Worm (Caenorhabditis elegans) whole organism, young adult: ENCODE data around the gene tin-10.

Experiments
- B0035.1 ChIP-seq: sonication (generic microtip); optimal IDR thresholded peaks from 2 replicates; lab custom pipeline; 2016; ENCODE audit warnings: missing genetic modification characterization, mild to moderate bottlenecking, missing compliant biosample characterization, missing genotype, missing genetic modification reagents
- B0336.3 ChIP-seq: fragments of 200-800 bp; sonication (Bioruptor generic); IDR thresholded peaks from 2 replicates; pipeline ENCODE4 v1.3.6; 2022; ENCODE audit warnings: missing genetic modification characterization, missing compliant biosample characterization
- D2030.7 ChIP-seq: fragments of 200-800 bp; sonication (Bioruptor generic); IDR thresholded peaks from 2 replicates; pipeline ENCODE4 v1.3.6; 2022; ENCODE audit warnings: missing genetic modification reagents, missing genetic modification characterization, missing compliant biosample characterization
- F10E7.11 ChIP-seq: sonication (generic microtip); optimal IDR thresholded peaks from 2 replicates; lab custom pipeline; 2017; ENCODE audit warnings: mild to moderate bottlenecking, missing genetic modification characterization, moderate library complexity, missing compliant biosample characterization
- F33H1.4 ChIP-seq: fragments of 200-800 bp; sonication (Bioruptor generic); IDR thresholded peaks from 2 replicates; pipeline ENCODE4 v1.3.6; 2022; ENCODE audit warnings: missing genetic modification reagents, missing genetic modification characterization, missing compliant biosample characterization
- F37B4.10 ChIP-seq: fragments of 200-800 bp; sonication (Bioruptor generic); IDR thresholded peaks from 2 replicates; pipeline ENCODE4 v1.3.6; 2022; ENCODE audit warnings: missing genetic modification characterization, missing compliant biosample characterization
- F52B5.7 ChIP-seq: sonication (generic microtip); optimal IDR thresholded peaks from 2 replicates; lab custom pipeline; 2016; ENCODE audit warnings: mild to moderate bottlenecking, missing genetic modification characterization, missing compliant biosample characterization
- F57A8.1 ChIP-seq: fragments of 200-800 bp; sonication (Bioruptor generic); optimal IDR thresholded peaks from 2 replicates; lab custom pipeline; 2018; ENCODE audit warnings: mild to moderate bottlenecking, missing genetic modification characterization, moderate library complexity, missing compliant biosample characterization
- K12H6.12 ChIP-seq: fragments of 200-800 bp; sonication (Bioruptor generic); optimal IDR thresholded peaks from 2 replicates; lab custom pipeline; 2018; ENCODE audit warnings: mild to moderate bottlenecking, missing genetic modification characterization, missing compliant biosample characterization
- T26A5.8 ChIP-seq: sonication (generic microtip); optimal IDR thresholded peaks from 2 replicates; lab custom pipeline; 2016; ENCODE audit warnings: missing genetic modification characterization, missing compliant biosample characterization
- Y53F4B.3 ChIP-seq: fragments of 200-800 bp; sonication (Bioruptor generic); IDR thresholded peaks from 2 replicates; pipeline ENCODE4 v1.3.6; 2022; ENCODE audit warnings: missing genetic modification reagents, missing genetic modification characterization, missing compliant biosample characterization
- Y95B8A.8 ChIP-seq: fragments of 200-800 bp; sonication (Bioruptor generic); IDR thresholded peaks from 2 replicates; pipeline ENCODE4 v1.3.6; 2022; ENCODE audit warnings: missing genetic modification reagents, missing genetic modification characterization, missing compliant biosample characterization
- akir-1 ChIP-seq: fragments of 200-800 bp; sonication (Bioruptor generic); optimal IDR thresholded peaks from 2 replicates; lab custom pipeline; 2018; ENCODE audit warnings: mild to moderate bottlenecking, missing genetic modification characterization, moderate library complexity, missing compliant biosample characterization
- aptf-3 ChIP-seq: fragments of 200-800 bp; sonication (Bioruptor generic); IDR thresholded peaks from 2 replicates; pipeline ENCODE4 v1.3.6; 2022; ENCODE audit warnings: missing genetic modification characterization, missing compliant biosample characterization
- atf-7 ChIP-seq: sonication (generic microtip); optimal IDR thresholded peaks from 2 replicates; lab custom pipeline; 2017; ENCODE audit warnings: mild to moderate bottlenecking, missing genetic modification characterization, missing compliant biosample characterization
- athp-1 ChIP-seq: sonication (generic microtip); optimal IDR thresholded peaks from 2 replicates; lab custom pipeline; 2017; ENCODE audit warnings: mild to moderate bottlenecking, missing genetic modification characterization, missing compliant biosample characterization
- attf-5 ChIP-seq: fragments of 200-800 bp; sonication (Bioruptor generic); optimal IDR thresholded peaks from 2 replicates; lab custom pipeline; 2018; ENCODE audit warnings: mild to moderate bottlenecking, missing genetic modification characterization, missing compliant biosample characterization
- bed-2 ChIP-seq: fragments of 200-800 bp; sonication (Bioruptor generic); IDR thresholded peaks from 2 replicates; pipeline ENCODE4 v1.3.6; 2022; ENCODE audit warnings: missing genetic modification reagents, missing genetic modification characterization, missing compliant biosample characterization
- ceh-58 ChIP-seq: fragments of 200-800 bp; sonication (Bioruptor generic); IDR thresholded peaks from 2 replicates; pipeline ENCODE4 v1.3.6; 2022; ENCODE audit warnings: missing genetic modification characterization, missing compliant biosample characterization
- ceh-79 ChIP-seq: sonication (generic microtip); optimal IDR thresholded peaks from 2 replicates; lab custom pipeline; 2017; ENCODE audit warnings: mild to moderate bottlenecking, missing genetic modification characterization, missing compliant biosample characterization
- chd-7 ChIP-seq: sonication (generic microtip); optimal IDR thresholded peaks from 2 replicates; lab custom pipeline; 2016; ENCODE audit warnings: mild to moderate bottlenecking, missing genetic modification characterization, moderate library complexity, missing compliant biosample characterization
- die-1 ChIP-seq: sonication (generic microtip); optimal IDR thresholded peaks from 2 replicates; lab custom pipeline; 2016; ENCODE audit warnings: missing genotype, mild to moderate bottlenecking, missing genetic modification characterization, missing compliant biosample characterization
- dox-1 ChIP-seq: fragments of 200-800 bp; sonication (Bioruptor generic); IDR thresholded peaks from 2 replicates; pipeline ENCODE4 v1.3.6; 2022; ENCODE audit warnings: missing genetic modification reagents, missing genetic modification characterization, missing compliant biosample characterization
- dpff-1 ChIP-seq: sonication (generic microtip); optimal IDR thresholded peaks from 2 replicates; lab custom pipeline; 2017; ENCODE audit warnings: mild to moderate bottlenecking, missing genetic modification characterization, missing compliant biosample characterization
- egrh-3 ChIP-seq: fragments of 200-800 bp; sonication (Bioruptor generic); IDR thresholded peaks from 2 replicates; pipeline ENCODE4 v1.3.6; 2022; ENCODE audit warnings: missing genetic modification reagents, missing genetic modification characterization, missing compliant biosample characterization
- ekl-4 ChIP-seq: fragments of 200-800 bp; sonication (Bioruptor generic); IDR thresholded peaks from 2 replicates; pipeline ENCODE4 v1.3.6; 2022; ENCODE audit warnings: missing genetic modification reagents, missing genetic modification characterization, missing compliant biosample characterization
- ets-4 ChIP-seq: fragments of 200-800 bp; sonication (Bioruptor generic); optimal IDR thresholded peaks from 2 replicates; lab custom pipeline; 2018; ENCODE audit warnings: mild to moderate bottlenecking, missing genetic modification characterization, missing compliant biosample characterization
- hmg-20 ChIP-seq: fragments of 200-800 bp; sonication (Bioruptor generic); IDR thresholded peaks from 2 replicates; pipeline ENCODE4 v1.3.6; 2022; ENCODE audit warnings: missing genetic modification reagents, missing genetic modification characterization, missing compliant biosample characterization
- let-607 ChIP-seq, 2 experiments: fragments of 200-800 bp in 1 of 2; sonication (Bioruptor generic) in 1 of 2; sonication (generic microtip) in 1 of 2; optimal IDR thresholded peaks; 2 replicates each; lab custom pipeline; 2016 to 2018; ENCODE audit warnings: mild to moderate bottlenecking in 2 of 2, missing compliant biosample characterization in 2 of 2, missing genetic modification characterization in 2 of 2, moderate library complexity in 2 of 2, missing genotype in 1 of 2
- lin-26 ChIP-seq: fragments of 200-800 bp; sonication (Bioruptor generic); IDR thresholded peaks from 2 replicates; pipeline ENCODE4 v1.3.6; 2022; ENCODE audit warnings: missing genetic modification reagents, missing genetic modification characterization, missing compliant biosample characterization
- lin-40 ChIP-seq: sonication (generic microtip); optimal IDR thresholded peaks from 2 replicates; lab custom pipeline; 2016; ENCODE audit warnings: missing genetic modification characterization, mild to moderate bottlenecking, missing compliant biosample characterization, missing genotype, missing genetic modification reagents
- lir-1 ChIP-seq: fragments of 200-800 bp; sonication (Bioruptor generic); conservative IDR thresholded peaks from 2 replicates; pipeline ENCODE4 v1.3.6; 2022; ENCODE audit warnings: missing genetic modification reagents, missing genetic modification characterization, missing compliant biosample characterization
- lsl-1 ChIP-seq: fragments of 200-800 bp; sonication (Bioruptor generic); optimal IDR thresholded peaks from 2 replicates; lab custom pipeline; 2018; ENCODE audit warnings: mild to moderate bottlenecking, missing genetic modification characterization, moderate library complexity, missing compliant biosample characterization
- madf-10 ChIP-seq: sonication (generic microtip); optimal IDR thresholded peaks from 2 replicates; lab custom pipeline; 2016; ENCODE audit warnings: mild to moderate bottlenecking, missing genetic modification characterization, missing compliant biosample characterization
- mcd-1 ChIP-seq: fragments of 200-800 bp; sonication (Bioruptor generic); IDR thresholded peaks from 2 replicates; pipeline ENCODE4 v1.3.6; 2022; ENCODE audit warnings: missing genetic modification reagents, missing genetic modification characterization, missing compliant biosample characterization
- nhr-120 ChIP-seq: fragments of 200-800 bp; sonication (Bioruptor generic); IDR thresholded peaks from 2 replicates; pipeline ENCODE4 v1.3.6; 2022; ENCODE audit warnings: missing genetic modification characterization, missing compliant biosample characterization
- nhr-80 ChIP-seq: sonication (generic microtip); optimal IDR thresholded peaks from 2 replicates; lab custom pipeline; 2016; ENCODE audit warnings: missing genetic modification characterization, missing compliant biosample characterization
- nhr-90 ChIP-seq: sonication (generic microtip); optimal IDR thresholded peaks from 2 replicates; lab custom pipeline; 2016; ENCODE audit warnings: missing genotype, mild to moderate bottlenecking, missing genetic modification characterization, missing compliant biosample characterization
- pbrm-1 ChIP-seq: fragments of 200-800 bp; sonication (Bioruptor generic); IDR thresholded peaks from 2 replicates; pipeline ENCODE4 v1.3.6; 2022; ENCODE audit warnings: missing genetic modification reagents, missing genetic modification characterization, missing compliant biosample characterization
- repo-1 ChIP-seq: sonication (generic microtip); optimal IDR thresholded peaks from 2 replicates; lab custom pipeline; 2017; ENCODE audit warnings: mild to moderate bottlenecking, missing genetic modification characterization, missing compliant biosample characterization
- snpc-4 ChIP-seq, 5 experiments: fragments of 150-350 bp in 1 of 5; sonication (generic microtip) in 4 of 5; optimal IDR thresholded peaks; 2 replicates each; lab custom pipeline; 2014 to 2018; ENCODE audit warnings: missing genetic modification characterization in 5 of 5, missing biosample characterization in 3 of 5, antibody characterized with exemption in 2 of 5, mild to moderate bottlenecking in 2 of 5, missing compliant biosample characterization in 2 of 5, missing genotype in 2 of 5, moderate library complexity in 2 of 5, missing genetic modification reagents in 1 of 5
- unc-62 ChIP-seq: fragments of 150-350 bp; optimal IDR thresholded peaks from 2 replicates; lab custom pipeline; 2014; ENCODE audit warnings: missing biosample characterization, missing genetic modification reagents, missing genetic modification characterization
- xnd-1 ChIP-seq: sonication (generic microtip); optimal IDR thresholded peaks from 2 replicates; lab custom pipeline; 2016; ENCODE audit warnings: missing genotype, missing genetic modification reagents, missing genetic modification characterization, missing compliant biosample characterization
- zfh-2 ChIP-seq: fragments of 200-800 bp; sonication (Bioruptor generic); conservative IDR thresholded peaks from 2 replicates; pipeline ENCODE4 v1.3.6; 2022; ENCODE audit warnings: missing genetic modification reagents, missing genetic modification characterization, missing compliant biosample characterization
- ztf-18 ChIP-seq: sonication (generic microtip); optimal IDR thresholded peaks from 2 replicates; lab custom pipeline; 2016; ENCODE audit warnings: missing genotype, mild to moderate bottlenecking, missing genetic modification characterization, missing compliant biosample characterization
- ztf-26 ChIP-seq: sonication (generic microtip); optimal IDR thresholded peaks from 2 replicates; lab custom pipeline; 2017; ENCODE audit warnings: missing genetic modification characterization, missing compliant biosample characterization
- ztf-6 ChIP-seq: fragments of 200-800 bp; sonication (Bioruptor generic); IDR thresholded peaks from 2 replicates; pipeline ENCODE4 v1.3.6; 2022; ENCODE audit warnings: missing genetic modification reagents, missing genetic modification characterization, missing compliant biosample characterization

Gene tin-10

DNA sequence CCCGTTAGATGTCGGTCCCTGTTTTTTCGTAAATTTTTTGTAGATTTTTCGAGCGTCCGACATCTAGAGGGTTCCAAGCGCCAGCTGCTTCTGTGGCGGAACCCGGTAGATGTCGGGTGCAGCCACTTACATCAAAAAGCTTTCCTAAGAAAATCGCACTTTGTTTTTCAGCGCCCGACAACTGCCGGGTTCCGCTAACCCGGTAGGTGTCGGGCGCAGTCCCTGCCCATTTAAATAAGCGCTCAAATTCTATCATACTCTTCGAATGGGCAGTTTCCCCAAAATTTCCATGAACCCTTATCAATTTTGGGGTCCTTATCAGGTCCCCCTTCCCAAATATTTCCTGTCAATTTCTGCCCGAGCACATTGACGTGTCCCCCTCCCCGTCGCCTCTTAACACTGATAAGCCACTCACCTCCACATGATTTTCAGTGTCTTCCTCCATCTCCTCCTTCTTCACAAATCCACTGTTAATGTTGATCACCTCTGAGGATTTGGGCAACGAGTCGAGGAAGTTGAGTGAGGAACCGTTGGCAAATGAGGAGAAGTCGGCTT, 37.2 kb downstream of the tin-10 start (continued):
- TF ChIP-seq nhr-90 (peak; percentile 11), ceh-79 (tag; lab: Kevin White, UChicago) (no peak), aptf-3 (GFP tag; lab: Robert Waterston, UW) (no peak), mcd-1 (GFP tag; lab: Robert Waterston, UW) (no peak), xnd-1 (no peak), ets-4 (GFP tag; lab: Kevin White, UChicago) (peak; percentile 25), B0336.3 (GFP tag; lab: Robert Waterston, UW) (0 out of 2 replicates have a peak, but pooled peaks have one; percentile 11), athp-1 (tag; lab: Kevin White, UChicago) (no peak), F37B4.10 (GFP tag; lab: Robert Waterston, UW) (no peak), nhr-120 (GFP tag; lab: Robert Waterston, UW) (no peak), ekl-4 (no peak), lsl-1 (GFP tag; lab: Kevin White, UChicago) (no peak), dox-1 (GFP tag; lab: Robert Waterston, UW) (0 out of 2 replicates have a peak, but pooled peaks have one; percentile 45), F33H1.4 (no peak), D2030.7 (GFP tag; lab: Robert Waterston, UW) (no peak), Y95B8A.8 (GFP tag; lab: Robert Waterston, UW) (no peak), lin-26 (GFP tag; lab: Robert Waterston, UW) (no peak), T26A5.8 (tag; lab: Kevin White, UChicago) (no peak), unc-62 (GFP tag; lab: Kevin White, UChicago) (no peak), F10E7.11 (tag; lab: Kevin White, UChicago) (no peak)

DNA sequence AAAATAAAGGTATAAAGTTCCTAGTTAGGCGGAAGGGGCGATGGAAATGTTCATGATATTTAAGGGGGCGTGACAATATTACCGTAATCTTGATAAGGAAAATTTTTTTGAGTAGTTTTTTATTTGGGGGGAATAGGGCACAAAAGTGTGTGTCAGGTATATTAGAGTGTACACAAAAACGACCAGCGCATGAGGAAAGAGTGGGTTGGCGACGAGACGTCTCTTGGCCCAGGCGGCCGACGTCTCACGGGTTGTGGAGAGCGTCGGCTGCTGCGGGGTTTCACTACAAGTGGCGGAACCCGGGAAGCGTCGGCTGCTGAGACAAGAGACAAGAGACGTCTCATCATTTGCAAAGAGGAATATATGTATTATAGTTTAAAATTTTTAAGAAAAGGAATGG, 38.9 kb downstream of the tin-10 start:
- TF ChIP-seq dox-1 (GFP tag; lab: Robert Waterston, UW) (peak; percentile 81), F52B5.7 (tag; lab: Kevin White, UChicago) (peak; percentile 46), snpc-4 (GFP tag; optimal IDR thresholded peaks at IDR 0.05; lab: Kevin White, UChicago) (peak; percentile 93), snpc-4 (tag; optimal IDR thresholded peaks at IDR 0.05; lab: Kevin White, UChicago) (peak; percentile 98 to 99 (median 99)), B0336.3 (GFP tag; lab: Robert Waterston, UW) (peak; percentile 80), bed-2 (no peak), attf-5 (GFP tag; lab: Kevin White, UChicago) (peak; percentile 33), hmg-20 (GFP tag; lab: Robert Waterston, UW) (0 out of 2 replicates have a peak, but pooled peaks have one; percentile 13), egrh-3 (GFP tag; lab: Robert Waterston, UW) (peak; percentile 84), chd-7 (tag; lab: Kevin White, UChicago) (peak; percentile 49), ztf-6 (GFP tag; lab: Robert Waterston, UW) (no peak), ceh-58 (GFP tag; lab: Robert Waterston, UW) (no peak), akir-1 (GFP tag; lab: Kevin White, UChicago) (no peak), lin-40 (peak; percentile 62), ztf-26 (tag; lab: Kevin White, UChicago) (peak; percentile 66), madf-10 (tag; lab: Kevin White, UChicago) (peak; percentile 72), dpff-1 (no peak), B0035.1 (tag; lab: Kevin White, UChicago) (peak; percentile 41), atf-7 (tag; lab: Kevin White, UChicago) (peak; percentile 27), K12H6.12 (no peak), die-1 (tag; lab: Kevin White, UChicago) (peak; percentile 14), nhr-80 (tag; lab: Kevin White, UChicago) (peak; percentile 64), Y53F4B.3 (GFP tag; lab: Robert Waterston, UW) (no peak), athp-1 (tag; lab: Kevin White, UChicago) (peak; percentile 22), ceh-79 (tag; lab: Kevin White, UChicago) (peak; percentile 59), nhr-90 (peak; percentile 36), repo-1 (tag; lab: Kevin White, UChicago) (peak; percentile 35), F57A8.1 (GFP tag; lab: Kevin White, UChicago) (no peak), ztf-18 (tag; lab: Kevin White, UChicago) (peak; percentile 14), zfh-2 (GFP tag; lab: Robert Waterston, UW) (peak; percentile 97), let-607 (tag; optimal IDR thresholded peaks at IDR 0.05; lab: Kevin White, UChicago) (peak in 1 of 2 experiments; percentile 57), pbrm-1 (peak; percentile 66), T26A5.8 (tag; lab: Kevin White, UChicago) (no peak), lir-1 (GFP tag; lab: Robert Waterston, UW) (0 out of 2 replicates have a peak, but pooled peaks have one; percentile 35)
